Fruit fly (Drosophila melanogaster) whole organism, pupa: ENCODE measurements around the gene CG9395.

Experiments
- CG12605 ChIP-seq: fragments of 200-800 bp; sonication (Bioruptor generic); IDR thresholded peaks from 2 replicates; pipeline ENCODE4 v1.3.6; 2022; ENCODE audit warnings: missing biosample characterization, missing genetic modification characterization
- CG14655 ChIP-seq: fragments of 200-800 bp; sonication (Bioruptor generic); optimal IDR thresholded peaks from 3 replicates; lab custom pipeline; 2017; ENCODE audit warnings: mild to moderate bottlenecking, missing biosample characterization, missing genetic modification reagents, missing genetic modification characterization
- CG17806 ChIP-seq: fragments of 200-800 bp; sonication (Bioruptor generic); optimal IDR thresholded peaks from 2 replicates; lab custom pipeline; 2018; ENCODE audit warnings: missing biosample characterization, mild to moderate bottlenecking, missing genetic modification characterization, moderate library complexity
- EcR ChIP-seq: fragments of 200-800 bp; sonication (Bioruptor generic); optimal IDR thresholded peaks from 3 replicates; lab custom pipeline; 2019; ENCODE audit warnings: missing biosample characterization, missing genetic modification characterization, mild to moderate bottlenecking, moderate library complexity, missing genetic modification reagents
- Pif1B ChIP-seq: fragments of 200-800 bp; sonication (Bioruptor generic); optimal IDR thresholded peaks from 3 replicates; lab custom pipeline; 2016; ENCODE audit warnings: missing biosample characterization, missing genetic modification characterization
- Snoo ChIP-seq: fragments of 200-800 bp; sonication (Bioruptor generic); optimal IDR thresholded peaks from 3 replicates; lab custom pipeline; 2017; ENCODE audit warnings: missing biosample characterization, mild to moderate bottlenecking, missing genetic modification characterization, inconsistent platforms

dm6 chr2L:13361465-13361864 is 6.6 kb upstream of the CG9395 start, which contains the start of gene CG9377:
- TF ChIP-seq CG14655 (GFP tag; lab: Kevin White, UChicago): no peak
- no peak for TF ChIP-seq EcR (GFP tag; lab: Kevin White, UChicago)
- no peak for TF ChIP-seq CG17806
- TF ChIP-seq Snoo (tag; lab: Kevin White, UChicago): no peak
- TF ChIP-seq Pif1B: no peak
- no peak for TF ChIP-seq CG12605 (GFP tag; lab: Robert Waterston, UW)
